Worm (Caenorhabditis elegans): ENCODE measurements around the gene dhhc-10.

The dhhc-10 gene

ce11 chrX:4706755-4707226 lies at the start of gene dhhc-10:
dhhc-10 (plus strand) TSS chrX:4707176.
- TF ChIP-seq flt-1 (GFP tag; IDR thresholded peaks at IDR 0.05) = no peak
- no peak for TF ChIP-seq B0310.2 (tag; optimal IDR thresholded peaks at IDR 0.05)
- TF ChIP-seq hmbx-1 (tag; optimal IDR thresholded peaks at IDR 0.05) = no peak
- TF ChIP-seq F13C5.2 (tag; optimal IDR thresholded peaks at IDR 0.05) = peak; percentile 47
- TF ChIP-seq pes-1 (GFP tag; IDR thresholded peaks at IDR 0.05) = no peak

ce11 chrX:4657577-4657976 lies 49.4 kb upstream of the dhhc-10 start:
- TF ChIP-seq B0310.2 (tag; optimal IDR thresholded peaks at IDR 0.05) (no peak), scrt-1 (GFP tag; IDR thresholded peaks at IDR 0.05) (no peak), ceh-36 (tag; optimal IDR thresholded peaks at IDR 0.05) (no peak), tra-4 (tag; optimal IDR thresholded peaks at IDR 0.05) (no peak), hnd-1 (tag; optimal IDR thresholded peaks at IDR 0.05) (no peak), tbx-37 (GFP tag; conservative IDR thresholded peaks at IDR 0.05) (no peak), ets-7 (tag; optimal IDR thresholded peaks at IDR 0.05) (no peak), ceh-13 (GFP tag; optimal IDR thresholded peaks at IDR 0.05) (no peak), flt-1 (GFP tag; IDR thresholded peaks at IDR 0.05) (no peak), hmg-4 (GFP tag; optimal IDR thresholded peaks at IDR 0.05) (no peak), F13C5.2 (tag; optimal IDR thresholded peaks at IDR 0.05) (no peak), sea-1 (GFP tag; conservative IDR thresholded peaks at IDR 0.05) (no peak)

- no peak for TF ChIP-seq ama-1 (optimal IDR thresholded peaks at IDR 0.05)
- no peak for TF ChIP-seq aly-1 (tag; optimal IDR thresholded peaks at IDR 0.05)
- TF ChIP-seq scrt-1 (GFP tag; IDR thresholded peaks at IDR 0.05) = no peak
- no peak for TF ChIP-seq pes-1 (GFP tag; IDR thresholded peaks at IDR 0.05)
- no peak for TF ChIP-seq F13C5.2 (tag; optimal IDR thresholded peaks at IDR 0.05)
- TF ChIP-seq B0310.2 (tag; optimal IDR thresholded peaks at IDR 0.05) = no peak
- TF ChIP-seq ceh-13 (GFP tag; optimal IDR thresholded peaks at IDR 0.05) = no peak
- no peak for TF ChIP-seq flt-1 (GFP tag; IDR thresholded peaks at IDR 0.05)
- no peak for TF ChIP-seq hnd-1 (tag; optimal IDR thresholded peaks at IDR 0.05)
- TF ChIP-seq hmbx-1 (tag; optimal IDR thresholded peaks at IDR 0.05) = no peak
- no peak for TF ChIP-seq tra-4 (tag; optimal IDR thresholded peaks at IDR 0.05)
- TF ChIP-seq tbx-11 (GFP tag; IDR thresholded peaks at IDR 0.05) = no peak
- TF ChIP-seq tbx-37 (GFP tag; conservative IDR thresholded peaks at IDR 0.05) = no peak
- no peak for TF ChIP-seq ceh-36 (tag; optimal IDR thresholded peaks at IDR 0.05)
These were observed 48.7 kb upstream of the dhhc-10 start for ce11 chrX:4658303-4658702.

ce11 chrX:4658706-4659105 lies 48.3 kb upstream of the dhhc-10 start:
- TF ChIP-seq B0310.2 (tag; optimal IDR thresholded peaks at IDR 0.05) (no peak), sea-1 (GFP tag; conservative IDR thresholded peaks at IDR 0.05) (no peak), aly-1 (tag; optimal IDR thresholded peaks at IDR 0.05) (no peak), tbx-37 (GFP tag; conservative IDR thresholded peaks at IDR 0.05) (no peak), ceh-36 (tag; optimal IDR thresholded peaks at IDR 0.05) (no peak), pes-1 (GFP tag; IDR thresholded peaks at IDR 0.05) (no peak), flt-1 (GFP tag; IDR thresholded peaks at IDR 0.05) (no peak), ceh-13 (GFP tag; optimal IDR thresholded peaks at IDR 0.05) (no peak), hmg-4 (GFP tag; optimal IDR thresholded peaks at IDR 0.05) (no peak), tbx-11 (GFP tag; IDR thresholded peaks at IDR 0.05) (no peak), F13C5.2 (tag; optimal IDR thresholded peaks at IDR 0.05) (no peak)

ce11 chrX:4660268-4660880 lies 46.6 kb upstream of the dhhc-10 start, which contains the start of gene nhr-45:
nhr-45 (minus strand) TSS chrX:4660318.
- TF ChIP-seq hnd-1 (tag; optimal IDR thresholded peaks at IDR 0.05) = no peak
- TF ChIP-seq sea-1 (GFP tag; conservative IDR thresholded peaks at IDR 0.05) = no peak
- TF ChIP-seq aly-1 (tag; optimal IDR thresholded peaks at IDR 0.05) = no peak
- TF ChIP-seq tbx-37 (GFP tag; conservative IDR thresholded peaks at IDR 0.05) = no peak
- no peak for TF ChIP-seq scrt-1 (GFP tag; IDR thresholded peaks at IDR 0.05)
- TF ChIP-seq ama-1 (optimal IDR thresholded peaks at IDR 0.05) = no peak
- TF ChIP-seq F13C5.2 (tag; optimal IDR thresholded peaks at IDR 0.05) = no peak
- no peak for TF ChIP-seq flt-1 (GFP tag; IDR thresholded peaks at IDR 0.05)
- TF ChIP-seq ceh-36 (tag; optimal IDR thresholded peaks at IDR 0.05) = no peak
- TF ChIP-seq tra-4 (tag; optimal IDR thresholded peaks at IDR 0.05) = no peak
- TF ChIP-seq B0310.2 (tag; optimal IDR thresholded peaks at IDR 0.05) = no peak
- TF ChIP-seq tbx-11 (GFP tag; IDR thresholded peaks at IDR 0.05) = no peak
- no peak for TF ChIP-seq pes-1 (GFP tag; IDR thresholded peaks at IDR 0.05)
- TF ChIP-seq hmbx-1 (tag; optimal IDR thresholded peaks at IDR 0.05) = no peak

ce11 chrX:4662293-4662825 lies 44.6 kb upstream of the dhhc-10 start:
- TF ChIP-seq tra-4 (tag; optimal IDR thresholded peaks at IDR 0.05) (no peak), aly-1 (tag; optimal IDR thresholded peaks at IDR 0.05) (no peak), tbx-11 (GFP tag; IDR thresholded peaks at IDR 0.05) (no peak), scrt-1 (GFP tag; IDR thresholded peaks at IDR 0.05) (no peak), tbx-37 (GFP tag; conservative IDR thresholded peaks at IDR 0.05) (no peak), F13C5.2 (tag; optimal IDR thresholded peaks at IDR 0.05) (no peak), B0310.2 (tag; optimal IDR thresholded peaks at IDR 0.05) (no peak), ets-7 (tag; optimal IDR thresholded peaks at IDR 0.05) (no peak), hnd-1 (tag; optimal IDR thresholded peaks at IDR 0.05) (no peak), flt-1 (GFP tag; IDR thresholded peaks at IDR 0.05) (no peak), ceh-13 (GFP tag; optimal IDR thresholded peaks at IDR 0.05) (no peak)

ce11 chrX:4662964-4663684 lies 43.9 kb upstream of the dhhc-10 start:
- TF ChIP-seq scrt-1 (GFP tag; IDR thresholded peaks at IDR 0.05) (no peak), B0310.2 (tag; optimal IDR thresholded peaks at IDR 0.05) (no peak), hmbx-1 (tag; optimal IDR thresholded peaks at IDR 0.05) (no peak), ama-1 (optimal IDR thresholded peaks at IDR 0.05) (no peak), F13C5.2 (tag; optimal IDR thresholded peaks at IDR 0.05) (no peak)
